Fruit fly (Drosophila melanogaster) Kc167 (cell line): Measurements from ENCODE around the gene Sgs4.

Source experiments
- Sin3A ChIP-seq: fragments of >200 bp; optimal IDR thresholded peaks from 2 replicates; lab custom pipeline; 2018; ENCODE audit warnings: missing external identifiers
- h ChIP-seq: fragments of >200 bp; optimal IDR thresholded peaks from 3 replicates; lab custom pipeline; 2018; ENCODE audit warnings: missing external identifiers
- insv ChIP-seq: fragments of >200 bp; optimal IDR thresholded peaks from 3 replicates; lab custom pipeline; 2018; ENCODE audit warnings: missing external identifiers
- psq ChIP-seq: fragments of >200 bp; optimal IDR thresholded peaks from 2 replicates; lab custom pipeline; 2017; ENCODE audit warnings: missing external identifiers
- ttk ChIP-seq: sonication (Bioruptor generic); optimal IDR thresholded peaks from 2 replicates; lab custom pipeline; 2017; ENCODE audit warnings: missing external identifiers

DNA sequence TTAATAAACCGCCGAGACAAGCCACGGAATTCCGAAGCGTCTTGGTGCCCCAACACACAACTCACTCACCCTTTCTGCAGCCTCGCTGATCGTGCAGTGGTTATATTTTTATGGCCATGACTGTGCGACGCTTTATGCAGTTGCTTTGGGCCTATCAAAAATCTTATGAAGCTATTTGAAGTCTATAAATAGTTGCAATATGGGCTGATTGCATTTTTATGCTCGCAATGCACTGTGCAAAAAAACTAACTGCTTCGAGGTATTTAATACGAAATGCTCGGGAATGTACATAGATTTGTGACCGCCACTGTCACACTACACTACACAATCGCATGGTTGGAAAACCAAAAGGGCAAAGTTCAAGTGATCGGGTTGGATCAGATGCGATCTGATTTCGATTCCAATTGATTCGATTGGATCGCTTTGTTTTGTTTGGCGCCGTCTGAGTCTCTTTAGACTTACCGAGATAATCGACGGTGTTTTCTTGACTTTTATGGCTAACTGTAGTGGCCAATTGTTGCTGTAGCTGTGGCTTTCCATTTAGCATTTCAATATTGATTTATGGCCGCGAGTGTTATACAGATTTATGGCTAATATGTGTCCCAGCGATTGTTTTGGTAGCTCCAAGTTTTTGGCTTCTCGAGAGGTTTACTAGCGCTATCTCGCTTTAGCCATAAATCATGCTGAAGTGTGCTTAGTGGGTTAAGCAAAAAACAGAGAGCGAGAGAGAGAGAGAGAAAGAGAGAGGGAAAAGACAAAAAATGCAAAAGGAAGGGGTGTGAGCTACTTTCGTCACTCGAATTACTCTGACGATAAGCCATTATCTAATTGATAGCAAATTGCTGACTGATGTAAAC lies 47.8 kb downstream of the Sgs4 start:
- TF ChIP-seq psq = no peak
- no peak for TF ChIP-seq insv
- TF ChIP-seq h (lab: Kevin White, UChicago) = no peak
- TF ChIP-seq Sin3A (lab: Kevin White, UChicago) = no peak
- TF ChIP-seq ttk = no peak
